Worm (Caenorhabditis elegans) whole organism, L1 larva: ENCODE results near the gene Y53C12A.11.

Experiments used
- C16A3.4 ChIP-seq: fragments of 150-350 bp; optimal IDR thresholded peaks from 2 replicates; lab custom pipeline; 2014; ENCODE audit warnings: missing biosample characterization, missing genetic modification characterization
- C34B4.2 ChIP-seq: sonication (generic microtip); optimal IDR thresholded peaks from 2 replicates; lab custom pipeline; 2017; ENCODE audit warnings: mild to moderate bottlenecking, missing genetic modification characterization, missing compliant biosample characterization
- F16B12.6 ChIP-seq: fragments of 150-350 bp; optimal IDR thresholded peaks from 2 replicates; lab custom pipeline; 2014; ENCODE audit warnings: missing biosample characterization, missing genetic modification characterization
- Y116A8C.19 ChIP-seq: sonication (generic microtip); optimal IDR thresholded peaks from 2 replicates; lab custom pipeline; 2016; ENCODE audit warnings: missing compliant biosample characterization, missing genetic modification characterization, borderline replicate concordance
- aha-1 ChIP-seq: fragments of 150-350 bp; optimal IDR thresholded peaks from 2 replicates; lab custom pipeline; 2014; ENCODE audit warnings: missing biosample characterization, missing genetic modification characterization
- alr-1 ChIP-seq: fragments of 200-800 bp; sonication (Bioruptor generic); optimal IDR thresholded peaks from 2 replicates; lab custom pipeline; 2018; ENCODE audit warnings: borderline replicate concordance, mild to moderate bottlenecking, missing genetic modification characterization, missing compliant biosample characterization
- blmp-1 ChIP-seq: fragments of 150-350 bp; optimal IDR thresholded peaks from 2 replicates; lab custom pipeline; 2014; ENCODE audit warnings: missing biosample characterization, missing genetic modification characterization
- ceh-63 ChIP-seq: fragments of 200-800 bp; sonication (Bioruptor generic); optimal IDR thresholded peaks from 2 replicates; lab custom pipeline; 2018; ENCODE audit warnings: mild to moderate bottlenecking, missing genetic modification characterization, missing compliant biosample characterization
- ceh-8 ChIP-seq: fragments of 200-800 bp; sonication (Bioruptor generic); optimal IDR thresholded peaks from 2 replicates; lab custom pipeline; 2018; ENCODE audit warnings: mild to moderate bottlenecking, missing genetic modification characterization, moderate library complexity, missing compliant biosample characterization
- ceh-82 ChIP-seq, 3 experiments: fragments of 150-350 bp in 1 of 3; sonication (generic microtip) in 2 of 3; optimal IDR thresholded peaks; 2 replicates each; lab custom pipeline; 2014 to 2017; ENCODE audit warnings: missing biosample characterization in 3 of 3, missing genetic modification characterization in 3 of 3
- ceh-88 ChIP-seq: fragments of 200-800 bp; sonication (Bioruptor generic); IDR thresholded peaks from 2 replicates; pipeline ENCODE4 v1.3.6; 2022; ENCODE audit warnings: missing genetic modification characterization, missing compliant biosample characterization
- ces-1 ChIP-seq: fragments of 150-350 bp; optimal IDR thresholded peaks from 2 replicates; lab custom pipeline; 2014; ENCODE audit warnings: missing biosample characterization, missing genetic modification reagents, missing genetic modification characterization
- dsc-1 ChIP-seq: sonication (generic microtip); optimal IDR thresholded peaks from 2 replicates; lab custom pipeline; 2016; ENCODE audit warnings: mild to moderate bottlenecking, missing genetic modification characterization, missing compliant biosample characterization
- efl-3 ChIP-seq: fragments of 200-800 bp; sonication (Bioruptor generic); optimal IDR thresholded peaks from 2 replicates; lab custom pipeline; 2018; ENCODE audit warnings: mild to moderate bottlenecking, missing genetic modification characterization, missing compliant biosample characterization
- egl-27 ChIP-seq, 2 experiments: fragments of 150-350 bp in 1 of 2; sonication (generic microtip); optimal IDR thresholded peaks; 3 replicates each; lab custom pipeline; 2017 to 2018; ENCODE audit warnings: missing biosample characterization in 2 of 2, missing genetic modification characterization in 2 of 2, missing genetic modification reagents in 2 of 2
- elt-2 ChIP-seq: sonication (generic microtip); optimal IDR thresholded peaks from 2 replicates; lab custom pipeline; 2016; ENCODE audit warnings: missing genetic modification characterization, mild to moderate bottlenecking, inconsistent platforms, missing compliant biosample characterization, missing genetic modification reagents
- fkh-10 ChIP-seq: sonication (generic microtip); optimal IDR thresholded peaks from 2 replicates; lab custom pipeline; 2017; ENCODE audit warnings: missing biosample characterization, missing genetic modification reagents, missing genetic modification characterization
- hlh-4 ChIP-seq: sonication (generic microtip); optimal IDR thresholded peaks from 2 replicates; lab custom pipeline; 2016; ENCODE audit warnings: mild to moderate bottlenecking, missing genetic modification characterization, missing compliant biosample characterization
- hpl-2 ChIP-seq: fragments of 150-350 bp; optimal IDR thresholded peaks from 2 replicates; lab custom pipeline; 2014; ENCODE audit warnings: missing biosample characterization, missing genetic modification reagents, missing genetic modification characterization
- irx-1 ChIP-seq: sonication (generic microtip); optimal IDR thresholded peaks from 2 replicates; lab custom pipeline; 2016; ENCODE audit warnings: missing genetic modification characterization, missing compliant biosample characterization
- isw-1 ChIP-seq: fragments of 200-800 bp; sonication (Bioruptor generic); IDR thresholded peaks from 2 replicates; pipeline ENCODE4 v1.3.6; 2022; ENCODE audit warnings: missing genetic modification characterization, missing compliant biosample characterization
- jun-1 ChIP-seq: fragments of 150-350 bp; optimal IDR thresholded peaks from 2 replicates; lab custom pipeline; 2014; ENCODE audit warnings: missing biosample characterization, missing genetic modification reagents, missing genetic modification characterization
- lin-15B ChIP-seq: fragments of 150-350 bp; sonication (generic microtip); optimal IDR thresholded peaks from 3 replicates; lab custom pipeline; 2014; ENCODE audit warnings: missing biosample characterization, missing genetic modification characterization
- lin-35 ChIP-seq, 2 experiments: fragments of 150-350 bp; optimal IDR thresholded peaks; 2 replicates each; lab custom pipeline; 2014; ENCODE audit warnings: missing biosample characterization in 2 of 2, missing genetic modification characterization in 2 of 2, missing genetic modification reagents in 2 of 2
- lin-39 ChIP-seq: fragments of 150-350 bp; optimal IDR thresholded peaks from 2 replicates; lab custom pipeline; 2014; ENCODE audit warnings: missing biosample characterization, missing genetic modification reagents, missing genetic modification characterization
- lsy-2 ChIP-seq, 2 experiments: fragments of 150-350 bp; optimal IDR thresholded peaks; 2 replicates each; lab custom pipeline; 2014; ENCODE audit warnings: missing biosample characterization in 2 of 2, missing genetic modification characterization in 2 of 2
- mab-9 ChIP-seq: fragments of 200-800 bp; sonication (Bioruptor generic); IDR thresholded peaks from 2 replicates; pipeline ENCODE4 v1.3.6; 2022; ENCODE audit warnings: missing genetic modification reagents, missing genetic modification characterization, missing compliant biosample characterization
- mef-2 ChIP-seq: fragments of 150-350 bp; optimal IDR thresholded peaks from 2 replicates; lab custom pipeline; 2014; ENCODE audit warnings: missing biosample characterization, missing genetic modification characterization
- mep-1 ChIP-seq: fragments of 150-350 bp; optimal IDR thresholded peaks from 2 replicates; lab custom pipeline; 2014; ENCODE audit warnings: missing biosample characterization, missing genetic modification characterization
- nhr-11 ChIP-seq: fragments of 150-350 bp; optimal IDR thresholded peaks from 2 replicates; lab custom pipeline; 2014; ENCODE audit warnings: missing biosample characterization, missing genetic modification characterization
- nhr-28 ChIP-seq: fragments of 150-350 bp; optimal IDR thresholded peaks from 2 replicates; lab custom pipeline; 2014; ENCODE audit warnings: missing biosample characterization, missing genetic modification characterization
- nhr-47 ChIP-seq: sonication (generic microtip); optimal IDR thresholded peaks from 2 replicates; lab custom pipeline; 2016; ENCODE audit warnings: mild to moderate bottlenecking, missing genetic modification characterization, moderate library complexity, missing compliant biosample characterization
- nhr-71 ChIP-seq: sonication (generic microtip); optimal IDR thresholded peaks from 2 replicates; lab custom pipeline; 2016; ENCODE audit warnings: mild to moderate bottlenecking, missing genetic modification characterization, moderate library complexity, missing compliant biosample characterization
- nhr-76 ChIP-seq: sonication (generic microtip); optimal IDR thresholded peaks from 2 replicates; lab custom pipeline; 2017; ENCODE audit warnings: missing biosample characterization, missing genetic modification characterization
- nhr-85 ChIP-seq: sonication (generic microtip); peaks from one replicate; lab custom pipeline; 2016; ENCODE audit warnings: missing genetic modification characterization, inconsistent platforms, missing compliant biosample characterization
- skn-1 ChIP-seq: fragments of 150-350 bp; optimal IDR thresholded peaks from 2 replicates; lab custom pipeline; 2014; ENCODE audit warnings: missing biosample characterization, missing genetic modification characterization
- snpc-4 ChIP-seq: fragments of 150-350 bp; optimal IDR thresholded peaks from 2 replicates; lab custom pipeline; 2014; ENCODE audit warnings: missing biosample characterization, missing genetic modification characterization
- sox-4 ChIP-seq: sonication (generic microtip); optimal IDR thresholded peaks from 2 replicates; lab custom pipeline; 2016; ENCODE audit warnings: missing genetic modification characterization, missing compliant biosample characterization
- sptf-1 ChIP-seq: fragments of 150-350 bp; optimal IDR thresholded peaks from 2 replicates; lab custom pipeline; 2014; ENCODE audit warnings: missing biosample characterization, missing genetic modification characterization
- swsn-7 ChIP-seq: sonication (generic microtip); optimal IDR thresholded peaks from 2 replicates; lab custom pipeline; 2016; ENCODE audit warnings: missing genetic modification characterization, missing compliant biosample characterization
- tlp-1 ChIP-seq: fragments of 150-350 bp; optimal IDR thresholded peaks from 2 replicates; lab custom pipeline; 2014; ENCODE audit warnings: missing biosample characterization, missing genetic modification characterization
- unc-130 ChIP-seq: fragments of 150-350 bp; optimal IDR thresholded peaks from 2 replicates; lab custom pipeline; 2017; ENCODE audit warnings: missing biosample characterization, missing genetic modification characterization, inconsistent platforms
- unc-30 ChIP-seq: sonication (generic microtip); optimal IDR thresholded peaks from 2 replicates; lab custom pipeline; 2017; ENCODE audit warnings: missing biosample characterization, missing genetic modification characterization
- unc-62 ChIP-seq: fragments of 150-350 bp; optimal IDR thresholded peaks from 2 replicates; lab custom pipeline; 2014; ENCODE audit warnings: missing biosample characterization, missing genetic modification reagents, missing genetic modification characterization
- unc-86 ChIP-seq: sonication (generic microtip); optimal IDR thresholded peaks from 2 replicates; lab custom pipeline; 2016; ENCODE audit warnings: missing genetic modification characterization, missing compliant biosample characterization
- unc-98 ChIP-seq: fragments of 200-800 bp; sonication (Bioruptor generic); IDR thresholded peaks from 2 replicates; pipeline ENCODE4 v1.3.6; 2022; ENCODE audit warnings: missing genetic modification characterization, missing compliant biosample characterization
- vab-15 ChIP-seq: sonication (generic microtip); optimal IDR thresholded peaks from 2 replicates; lab custom pipeline; 2017; ENCODE audit warnings: missing genotype, mild to moderate bottlenecking, missing genetic modification characterization, missing compliant biosample characterization
- xbp-1 ChIP-seq: sonication (generic microtip); optimal IDR thresholded peaks from 2 replicates; lab custom pipeline; 2016; ENCODE audit warnings: missing genetic modification characterization, missing compliant biosample characterization
- ztf-11 ChIP-seq, 2 experiments: sonication (generic microtip); optimal IDR thresholded peaks; 2 replicates each; lab custom pipeline; 2016 to 2017; ENCODE audit warnings: missing genetic modification characterization in 2 of 2, missing biosample characterization in 1 of 2, missing compliant biosample characterization in 1 of 2

The Y53C12A.11 gene

DNA sequence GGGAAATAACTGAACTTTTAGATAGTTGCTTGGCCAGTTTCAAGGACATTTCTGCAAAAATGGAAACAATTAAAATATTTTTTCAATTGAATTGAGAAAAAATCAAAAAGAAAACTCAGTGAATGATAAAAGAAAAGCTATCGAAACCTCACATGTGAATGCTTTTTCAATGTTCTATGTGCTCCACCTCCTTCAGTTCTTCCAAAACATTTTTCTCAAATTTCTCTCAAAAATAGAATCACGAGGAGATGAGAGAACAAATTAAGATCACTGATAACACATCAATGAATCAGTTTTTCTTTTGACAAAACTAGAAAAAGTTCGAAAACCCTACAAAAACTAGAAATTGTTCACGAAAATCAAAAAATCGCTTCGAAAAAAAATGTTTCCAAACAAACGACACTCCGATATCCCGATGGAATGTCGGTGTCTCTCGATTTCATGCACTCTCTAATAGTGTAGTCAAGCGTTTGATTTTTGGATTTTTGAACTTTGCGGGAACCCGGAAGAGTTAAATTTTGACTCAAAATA lies 31.8 kb downstream of the Y53C12A.11 start, which contains the start of gene ZK1320.9 (continued):
- no peak for TF ChIP-seq mab-9
- TF ChIP-seq sptf-1 (tag; lab: Kevin White, UChicago), result no peak
- peak; percentile 40 to 48 for TF ChIP-seq lin-35 (GFP tag; optimal IDR thresholded peaks at IDR 0.05; lab: Kevin White, UChicago)
- no peak for TF ChIP-seq nhr-76 (tag; lab: Kevin White, UChicago)
- no peak for TF ChIP-seq jun-1
- TF ChIP-seq efl-3, result no peak
- no peak for TF ChIP-seq nhr-85
- no peak for TF ChIP-seq mef-2
- TF ChIP-seq skn-1 (tag; lab: Kevin White, UChicago), result peak; percentile 30
- TF ChIP-seq tlp-1 (tag; lab: Kevin White, UChicago), result no peak
- TF ChIP-seq ceh-88 (GFP tag; lab: Robert Waterston, UW), result no peak
- no peak for TF ChIP-seq sox-4
- TF ChIP-seq swsn-7 (tag; lab: Kevin White, UChicago), result peak; percentile 24
- TF ChIP-seq unc-30 (tag; lab: Kevin White, UChicago), result no peak
- peak; percentile 28 to 51 for TF ChIP-seq lsy-2 (tag; optimal IDR thresholded peaks at IDR 0.05; lab: Kevin White, UChicago)
- TF ChIP-seq xbp-1 (tag; lab: Kevin White, UChicago), result peak; percentile 24
- peak; percentile 67 for TF ChIP-seq mep-1 (tag; lab: Kevin White, UChicago)
- TF ChIP-seq irx-1 (tag; lab: Kevin White, UChicago), result no peak
- no peak for TF ChIP-seq C16A3.4 (tag; lab: Kevin White, UChicago)
- no peak for TF ChIP-seq nhr-28 (tag; lab: Kevin White, UChicago)
- TF ChIP-seq snpc-4 (tag; lab: Kevin White, UChicago), result no peak
- TF ChIP-seq vab-15 (tag; lab: Kevin White, UChicago), result no peak
- TF ChIP-seq nhr-11 (tag; lab: Kevin White, UChicago), result peak; percentile 3
- TF ChIP-seq aha-1 (tag; lab: Kevin White, UChicago), result no peak
- no peak for TF ChIP-seq lin-39 (tag; lab: Kevin White, UChicago)
- TF ChIP-seq hlh-4, result no peak
- TF ChIP-seq ztf-11 (tag; optimal IDR thresholded peaks at IDR 0.05; lab: Kevin White, UChicago), result no peak
- no peak for TF ChIP-seq unc-130 (tag; lab: Kevin White, UChicago)
- no peak for TF ChIP-seq elt-2 (tag; lab: Kevin White, UChicago)
- no peak for TF ChIP-seq egl-27 (tag; optimal IDR thresholded peaks at IDR 0.05; lab: Kevin White, UChicago)
- no peak for TF ChIP-seq isw-1 (GFP tag; lab: Robert Waterston, UW)
- TF ChIP-seq lin-15B (tag; lab: Kevin White, UChicago), result peak; percentile 7
- TF ChIP-seq alr-1 (tag; lab: Kevin White, UChicago), result no peak
- no peak for TF ChIP-seq unc-98 (GFP tag; lab: Robert Waterston, UW)
- TF ChIP-seq ces-1 (GFP tag; lab: Kevin White, UChicago), result no peak
- no peak for TF ChIP-seq dsc-1 (tag; lab: Kevin White, UChicago)
- peak; percentile 10 for TF ChIP-seq blmp-1 (tag; lab: Kevin White, UChicago)
- no peak for TF ChIP-seq Y116A8C.19 (tag; lab: Kevin White, UChicago)
- TF ChIP-seq unc-62, result no peak
- TF ChIP-seq nhr-47, result no peak
- no peak for TF ChIP-seq ceh-8
- peak in 1 of 3 experiments; percentile 10 for TF ChIP-seq ceh-82 (tag; optimal IDR thresholded peaks at IDR 0.05; lab: Kevin White, UChicago)
- TF ChIP-seq fkh-10 (GFP tag; lab: Kevin White, UChicago), result no peak
- no peak for TF ChIP-seq unc-86 (tag; lab: Kevin White, UChicago)
- TF ChIP-seq C34B4.2 (tag; lab: Kevin White, UChicago), result no peak
- TF ChIP-seq F16B12.6 (tag; lab: Kevin White, UChicago), result no peak
- TF ChIP-seq nhr-71 (tag; lab: Kevin White, UChicago), result peak; percentile 45
- TF ChIP-seq ceh-63 (GFP tag; lab: Kevin White, UChicago), result no peak
- no peak for TF ChIP-seq hpl-2
